Fruit fly (Drosophila melanogaster) whole organism, embryonic: ENCODE data around the gene CG13054.

Experiments
- Ada2b ChIP-seq: fragments of 200-800 bp; sonication (Bioruptor generic); IDR thresholded peaks from 2 replicates; pipeline ENCODE4 v1.3.6; 2022; ENCODE audit warnings: missing biosample characterization, missing genetic modification characterization
- CG12659 ChIP-seq: fragments of 200-800 bp; sonication (Bioruptor generic); optimal IDR thresholded peaks from 3 replicates; lab custom pipeline; 2017; ENCODE audit warnings: mild to moderate bottlenecking, missing biosample characterization, missing genetic modification reagents, missing genetic modification characterization
- CG12769 ChIP-seq: fragments of 200-800 bp; sonication (Bioruptor generic); optimal IDR thresholded peaks from 2 replicates; lab custom pipeline; 2019; ENCODE audit warnings: missing biosample characterization, mild to moderate bottlenecking, missing genetic modification characterization, moderate library complexity
- CG13424 ChIP-seq: fragments of 200-800 bp; sonication (Bioruptor generic); optimal IDR thresholded peaks from 2 replicates; lab custom pipeline; 2019; ENCODE audit warnings: missing biosample characterization, mild to moderate bottlenecking, missing genetic modification characterization, moderate library complexity
- CG14050 ChIP-seq: fragments of 200-800 bp; sonication (Bioruptor generic); IDR thresholded peaks from 3 replicates; pipeline ENCODE4 v1.3.6; 2022; ENCODE audit warnings: missing biosample characterization, missing genetic modification characterization
- CG15269 ChIP-seq: fragments of 200-800 bp; sonication (Bioruptor generic); optimal IDR thresholded peaks from 2 replicates; lab custom pipeline; 2018; ENCODE audit warnings: missing biosample characterization, mild to moderate bottlenecking, missing genetic modification characterization, moderate library complexity
- CG15696 ChIP-seq: fragments of 200-800 bp; sonication (Bioruptor generic); optimal IDR thresholded peaks from 2 replicates; lab custom pipeline; 2019; ENCODE audit warnings: missing biosample characterization, mild to moderate bottlenecking, missing genetic modification characterization, moderate library complexity
- CG1602 ChIP-seq: fragments of 200-800 bp; sonication (Bioruptor generic); optimal IDR thresholded peaks from 3 replicates; lab custom pipeline; 2016; ENCODE audit warnings: missing biosample characterization, missing genetic modification characterization
- CG17361 ChIP-seq: fragments of 200-800 bp; sonication (Bioruptor generic); IDR thresholded peaks from 3 replicates; pipeline ENCODE4 v1.3.6; 2022; ENCODE audit warnings: missing biosample characterization, missing genetic modification characterization
- CG2678 ChIP-seq: fragments of 200-800 bp; sonication (Bioruptor generic); optimal IDR thresholded peaks from 3 replicates; lab custom pipeline; 2019; ENCODE audit warnings: missing biosample characterization, mild to moderate bottlenecking, missing genetic modification characterization, moderate library complexity
- CG2889 ChIP-seq: fragments of 200-800 bp; sonication (Bioruptor generic); IDR thresholded peaks from 3 replicates; pipeline ENCODE4 v1.3.6; 2022; ENCODE audit warnings: missing biosample characterization, missing genetic modification characterization
- CG31441 ChIP-seq: fragments of 200-800 bp; sonication (Bioruptor generic); IDR thresholded peaks from 2 replicates; pipeline ENCODE4 v1.3.6; 2022; ENCODE audit warnings: missing biosample characterization, missing genetic modification characterization
- CG33213 ChIP-seq: fragments of 200-800 bp; sonication (Bioruptor generic); optimal IDR thresholded peaks from 3 replicates; lab custom pipeline; 2016; ENCODE audit warnings: missing biosample characterization, missing genetic modification characterization
- CG34422 ChIP-seq: fragments of 200-800 bp; sonication (Bioruptor generic); IDR thresholded peaks from 3 replicates; pipeline ENCODE4 v1.3.6; 2022; ENCODE audit warnings: missing biosample characterization, missing genetic modification characterization
- CG7928 ChIP-seq: fragments of 200-800 bp; sonication (Bioruptor generic); optimal IDR thresholded peaks from 2 replicates; lab custom pipeline; 2017; ENCODE audit warnings: missing biosample characterization, mild to moderate bottlenecking, missing genetic modification characterization
- CG8290 ChIP-seq, 3 experiments: fragments of 200-800 bp; sonication (Bioruptor generic); optimal IDR thresholded peaks; 2 replicates each; lab custom pipeline; 2016 to 2019; ENCODE audit warnings: missing biosample characterization in 3 of 3, missing genetic modification characterization in 3 of 3, mild to moderate bottlenecking in 2 of 3, moderate library complexity in 1 of 3
- CoRest ChIP-seq: fragments of 200-800 bp; sonication (Bioruptor generic); optimal IDR thresholded peaks from 3 replicates; lab custom pipeline; 2018; ENCODE audit warnings: missing biosample characterization, mild to moderate bottlenecking, missing genetic modification characterization, moderate library complexity
- D19A ChIP-seq: fragments of 200-800 bp; optimal IDR thresholded peaks from 3 replicates; lab custom pipeline; 2019; ENCODE audit warnings: missing biosample characterization, mild to moderate bottlenecking, missing genetic modification characterization, moderate library complexity
- Eip74EF ChIP-seq, 2 experiments: fragments of 200-800 bp in 1 of 2; fragments of >200 bp in 1 of 2; sonication (Bioruptor generic) in 1 of 2; optimal IDR thresholded peaks; 2 replicates each; lab custom pipeline; 2017 to 2019; ENCODE audit warnings: missing biosample characterization in 2 of 2, missing genetic modification characterization in 2 of 2, mild to moderate bottlenecking in 1 of 2, moderate library complexity in 1 of 2
- HLH3B ChIP-seq: fragments of 200-800 bp; sonication (Bioruptor generic); IDR thresholded peaks from 2 replicates; pipeline ENCODE4 v1.3.6; 2022; ENCODE audit warnings: missing biosample characterization, missing genetic modification characterization
- NC2α ChIP-seq: fragments of 200-800 bp; sonication (Bioruptor generic); optimal IDR thresholded peaks from 2 replicates; lab custom pipeline; 2016; ENCODE audit warnings: missing biosample characterization, missing genetic modification characterization
- Oli ChIP-seq: fragments of 200-800 bp; sonication (Bioruptor generic); optimal IDR thresholded peaks from 2 replicates; lab custom pipeline; 2018; ENCODE audit warnings: missing biosample characterization, mild to moderate bottlenecking, missing genetic modification characterization, moderate library complexity
- Ravus ChIP-seq: fragments of 200-800 bp; sonication (Bioruptor generic); IDR thresholded peaks from 2 replicates; pipeline ENCODE4 v1.3.6; 2022; ENCODE audit warnings: missing biosample characterization, missing genetic modification characterization
- Scr ChIP-seq: fragments of 200-800 bp; sonication (Bioruptor generic); IDR thresholded peaks from 2 replicates; pipeline ENCODE4 v1.3.6; 2022; ENCODE audit warnings: missing biosample characterization, missing genetic modification characterization; ENCODE audit not compliant: partially characterized antibody
- Ssrp ChIP-seq: fragments of 200-800 bp; sonication (Bioruptor generic); optimal IDR thresholded peaks from 2 replicates; lab custom pipeline; 2018; ENCODE audit warnings: missing biosample characterization, mild to moderate bottlenecking, missing genetic modification characterization, moderate library complexity
- TFAM ChIP-seq: fragments of 200-800 bp; sonication (Bioruptor generic); optimal IDR thresholded peaks from 2 replicates; lab custom pipeline; 2017; ENCODE audit warnings: missing biosample characterization, missing genetic modification characterization, inconsistent platforms
- Vsx1 ChIP-seq: fragments of 200-800 bp; sonication (Bioruptor generic); optimal IDR thresholded peaks from 2 replicates; lab custom pipeline; 2017; ENCODE audit warnings: missing biosample characterization, mild to moderate bottlenecking, missing genetic modification characterization, missing genetic modification reagents
- da ChIP-seq: fragments of 200-800 bp; sonication (Bioruptor generic); optimal IDR thresholded peaks from 2 replicates; lab custom pipeline; 2016; ENCODE audit warnings: missing biosample characterization, missing genetic modification characterization
- dmrt99B ChIP-seq: fragments of 200-800 bp; sonication (Bioruptor generic); optimal IDR thresholded peaks from 2 replicates; lab custom pipeline; 2018; ENCODE audit warnings: missing biosample characterization, mild to moderate bottlenecking, missing genetic modification characterization, moderate library complexity
- dysf ChIP-seq: fragments of 200-800 bp; sonication (Bioruptor generic); IDR thresholded peaks from 3 replicates; pipeline ENCODE4 v1.3.6; 2022; ENCODE audit warnings: missing biosample characterization, missing genetic modification characterization
- en ChIP-seq: fragments of 200-800 bp; sonication (Bioruptor generic); optimal IDR thresholded peaks from 2 replicates; lab custom pipeline; 2016; ENCODE audit warnings: missing biosample characterization, missing genetic modification characterization
- fd3F ChIP-seq: fragments of 200-800 bp; sonication (Bioruptor generic); optimal IDR thresholded peaks from 2 replicates; lab custom pipeline; 2018; ENCODE audit warnings: missing biosample characterization, mild to moderate bottlenecking, missing genetic modification characterization, moderate library complexity
- gcm ChIP-seq: fragments of 200-800 bp; sonication (Bioruptor generic); optimal IDR thresholded peaks from 2 replicates; lab custom pipeline; 2019; ENCODE audit warnings: missing biosample characterization, mild to moderate bottlenecking, missing genetic modification characterization, moderate library complexity
- gem ChIP-seq: fragments of 200-800 bp; sonication (Bioruptor generic); optimal IDR thresholded peaks from 2 replicates; lab custom pipeline; 2019; ENCODE audit warnings: missing biosample characterization, mild to moderate bottlenecking, missing genetic modification characterization, moderate library complexity
- jumu ChIP-seq: fragments of 200-800 bp; sonication (Bioruptor generic); optimal IDR thresholded peaks from 3 replicates; lab custom pipeline; 2016; ENCODE audit warnings: missing biosample characterization, missing genetic modification characterization
- pfk ChIP-seq: fragments of 200-800 bp; sonication (Bioruptor generic); optimal IDR thresholded peaks from 2 replicates; lab custom pipeline; 2018; ENCODE audit warnings: missing biosample characterization, mild to moderate bottlenecking, missing genetic modification characterization, moderate library complexity
- phol ChIP-seq: fragments of 200-800 bp; sonication (Bioruptor generic); optimal IDR thresholded peaks from 3 replicates; lab custom pipeline; 2018; ENCODE audit warnings: missing biosample characterization, mild to moderate bottlenecking, missing genetic modification characterization, moderate library complexity
- pnt ChIP-seq: fragments of 200-800 bp; sonication (Bioruptor generic); optimal IDR thresholded peaks from 3 replicates; lab custom pipeline; 2016; ENCODE audit warnings: missing biosample characterization, missing genetic modification characterization
- repo ChIP-seq: fragments of 200-800 bp; sonication (Bioruptor generic); optimal IDR thresholded peaks from 2 replicates; lab custom pipeline; 2016; ENCODE audit warnings: missing biosample characterization, missing genetic modification characterization
- sd ChIP-seq: fragments of 200-800 bp; sonication (Bioruptor generic); optimal IDR thresholded peaks from 3 replicates; lab custom pipeline; 2018; ENCODE audit warnings: missing biosample characterization, mild to moderate bottlenecking, missing genetic modification characterization, moderate library complexity
- tap ChIP-seq: fragments of 200-800 bp; optimal IDR thresholded peaks from 3 replicates; lab custom pipeline; 2019; ENCODE audit warnings: missing biosample characterization, mild to moderate bottlenecking, missing genetic modification characterization, moderate library complexity
- tll ChIP-seq, 2 experiments: fragments of 200-800 bp in 1 of 2; fragments of >200 bp in 1 of 2; sonication (Bioruptor generic) in 1 of 2; optimal IDR thresholded peaks; 2 replicates each; lab custom pipeline; 2017 to 2019; ENCODE audit warnings: missing biosample characterization in 2 of 2, missing genetic modification characterization in 2 of 2, mild to moderate bottlenecking in 1 of 2, moderate library complexity in 1 of 2
- toy ChIP-seq: fragments of 200-800 bp; sonication (Bioruptor generic); IDR thresholded peaks from 2 replicates; pipeline ENCODE4 v1.3.6; 2022; ENCODE audit warnings: missing biosample characterization, missing genetic modification characterization
- tx ChIP-seq: fragments of 200-800 bp; sonication (Bioruptor generic); optimal IDR thresholded peaks from 2 replicates; lab custom pipeline; 2016; ENCODE audit warnings: missing biosample characterization, missing genetic modification characterization
- unpg ChIP-seq: fragments of 200-800 bp; sonication (Bioruptor generic); optimal IDR thresholded peaks from 3 replicates; lab custom pipeline; 2018; ENCODE audit warnings: missing biosample characterization, mild to moderate bottlenecking, missing genetic modification characterization, moderate library complexity
- vvl ChIP-seq: fragments of 200-800 bp; sonication (Bioruptor generic); IDR thresholded peaks from 2 replicates; pipeline ENCODE4 v1.3.6; 2022; ENCODE audit warnings: missing biosample characterization, missing genetic modification characterization

The CG13054 gene

dm6 chr3L:16286258-16286657 is 29.3 kb upstream of the CG13054 start (continued):
- TF ChIP-seq fd3F (GFP tag; lab: Kevin White, UChicago) (peak; percentile 7), vvl (GFP tag; lab: Robert Waterston, UW) (peak; percentile 62), dmrt99B (tag; lab: Kevin White, UChicago) (peak; percentile 67), Ssrp (tag; lab: Kevin White, UChicago) (no peak), CG12769 (tag; lab: Kevin White, UChicago) (peak; percentile 39), CG14050 (0 out of 3 replicates have a peak, but pooled peaks have one; percentile 17), CG1602 (no peak), CG8290 (GFP tag; optimal IDR thresholded peaks at IDR 0.05; lab: Kevin White, UChicago) (no peak), CG8290 (tag; optimal IDR thresholded peaks at IDR 0.05; lab: Kevin White, UChicago) (peak in 1 of 2 experiments; percentile 46), NC2α (GFP tag; lab: Kevin White, UChicago) (no peak), pfk (GFP tag; lab: Kevin White, UChicago) (no peak), tap (tag; lab: Kevin White, UChicago) (peak; percentile 40), CG17361 (GFP tag; lab: Robert Waterston, UW) (no peak), phol (tag; lab: Kevin White, UChicago) (peak; percentile 28), Oli (tag; lab: Kevin White, UChicago) (peak; percentile 44), CG2889 (GFP tag; lab: Robert Waterston, UW) (no peak), CG15269 (peak; percentile 64), jumu (GFP tag; lab: Kevin White, UChicago) (peak; percentile 3), CG7928 (GFP tag; lab: Kevin White, UChicago) (no peak), tll (GFP tag; optimal IDR thresholded peaks at IDR 0.05; lab: Kevin White, UChicago) (no peak), en (GFP tag; lab: Kevin White, UChicago) (no peak), pnt (GFP tag; lab: Kevin White, UChicago) (peak; percentile 3), toy (GFP tag; lab: Robert Waterston, UW) (no peak), CG34422 (GFP tag; lab: Robert Waterston, UW) (no peak), TFAM (GFP tag; lab: Kevin White, UChicago) (no peak), CoRest (peak; percentile 16), CG12659 (GFP tag; lab: Kevin White, UChicago) (peak; percentile 17), CG33213 (no peak), Vsx1 (GFP tag; lab: Kevin White, UChicago) (no peak), dysf (GFP tag; lab: Robert Waterston, UW) (peak; percentile 56; the same call in 2 of the 3 replicates), CG13424 (peak; percentile 54), Ada2b (peak; percentile 20; the same call in 1 of the 2 replicates), Eip74EF (GFP tag; optimal IDR thresholded peaks at IDR 0.05; lab: Kevin White, UChicago) (peak in 1 of 2 experiments; percentile 51), CG31441 (GFP tag; lab: Robert Waterston, UW) (0 out of 2 replicates have a peak, but pooled peaks have one; percentile 29), CG2678 (tag; lab: Kevin White, UChicago) (peak; percentile 61), sd (peak; percentile 22), Scr (GFP tag; lab: Robert Waterston, UW) (no peak), gem (tag; lab: Kevin White, UChicago) (peak; percentile 56), HLH3B (GFP tag; lab: Robert Waterston, UW) (peak; percentile 34; the same call in 1 of the 2 replicates), tx (GFP tag; lab: Kevin White, UChicago) (no peak), da (no peak), gcm (GFP tag; lab: Kevin White, UChicago) (peak; percentile 9), D19A (tag; lab: Kevin White, UChicago) (peak; percentile 45), Ravus (GFP tag; lab: Robert Waterston, UW) (no peak), repo (GFP tag; lab: Kevin White, UChicago) (no peak), CG15696 (tag; lab: Kevin White, UChicago) (no peak), unpg (GFP tag; lab: Kevin White, UChicago) (peak; percentile 52)
